Fruit fly (Drosophila melanogaster) Kc167 (cell line): ENCODE measurements around the gene Snr1.

Experiments used
- Myc ChIP-seq: fragments of >200 bp; optimal IDR thresholded peaks from 2 replicates; lab custom pipeline; 2017; ENCODE audit warnings: missing external identifiers
- Sin3A ChIP-seq: fragments of >200 bp; optimal IDR thresholded peaks from 2 replicates; lab custom pipeline; 2018; ENCODE audit warnings: missing external identifiers
- h ChIP-seq: fragments of >200 bp; optimal IDR thresholded peaks from 3 replicates; lab custom pipeline; 2018; ENCODE audit warnings: missing external identifiers
- insv ChIP-seq: fragments of >200 bp; optimal IDR thresholded peaks from 3 replicates; lab custom pipeline; 2018; ENCODE audit warnings: missing external identifiers
- psq ChIP-seq: fragments of >200 bp; optimal IDR thresholded peaks from 2 replicates; lab custom pipeline; 2017; ENCODE audit warnings: missing external identifiers

DNA sequence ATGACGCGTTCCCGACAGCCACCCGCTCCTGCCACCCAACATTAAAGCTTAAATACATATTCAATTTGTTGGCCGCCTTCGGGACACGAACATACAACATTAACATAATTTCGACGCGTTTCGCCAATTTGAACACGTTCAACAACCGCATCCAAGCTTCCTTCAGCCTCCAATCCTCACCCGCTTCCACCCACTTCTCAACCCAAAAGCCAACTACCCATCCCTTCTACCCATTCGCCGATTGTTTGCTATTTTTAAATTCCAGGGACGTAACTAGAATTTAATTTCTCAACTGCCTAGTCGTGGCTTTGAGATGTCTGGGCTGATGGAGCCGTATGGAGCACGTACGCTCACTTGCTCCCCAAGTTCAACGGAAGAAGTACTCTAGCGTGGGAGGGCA, 40.9 kb upstream of the Snr1 start:
- no peak for TF ChIP-seq insv (lab: Kevin White, UChicago)
- no peak for TF ChIP-seq Myc (lab: Kevin White, UChicago)
- no peak for TF ChIP-seq psq (lab: Kevin White, UChicago)
- TF ChIP-seq h: no peak
- TF ChIP-seq Sin3A (lab: Kevin White, UChicago): no peak
